Worm (Caenorhabditis elegans): ENCODE data around the gene C54C6.7.

The C54C6.7 gene

ce11 chrIII:3581636-3582035 lies 35.4 kb upstream of the C54C6.7 start, which contains the start of gene C48D5.3:
C48D5.3 (minus strand) TSS chrIII:3581736.
- TF ChIP-seq egl-13 (tag; optimal IDR thresholded peaks at IDR 0.05) (no peak), aha-1 (tag; optimal IDR thresholded peaks at IDR 0.05) (no peak), ceh-8 (GFP tag; optimal IDR thresholded peaks at IDR 0.05) (no peak), blmp-1 (tag; optimal IDR thresholded peaks at IDR 0.05) (no peak), nhr-19 (GFP tag; conservative IDR thresholded peaks at IDR 0.05) (no peak), hpl-2 (GFP tag; optimal IDR thresholded peaks at IDR 0.05) (no peak), snpc-4 (tag; optimal IDR thresholded peaks at IDR 0.05) (no peak)

ce11 chrIII:3573281-3573680 lies 27.1 kb upstream of the C54C6.7 start, which contains the start of gene nhr-6:
nhr-6 (plus strand) TSS chrIII:3573581.
- TF ChIP-seq irx-1 (tag; optimal IDR thresholded peaks at IDR 0.05) (no peak), nhr-20 (tag; optimal IDR thresholded peaks at IDR 0.05) (no peak), nhr-28 (tag; optimal IDR thresholded peaks at IDR 0.05) (no peak), hlh-4 (tag; optimal IDR thresholded peaks at IDR 0.05) (peak; percentile 40), nhr-84 (tag; optimal IDR thresholded peaks at IDR 0.05) (no peak), hpl-2 (GFP tag; optimal IDR thresholded peaks at IDR 0.05) (no peak), pax-3 (tag; optimal IDR thresholded peaks at IDR 0.05) (peak; percentile 42)

- no peak for TF ChIP-seq unc-62 (GFP tag; optimal IDR thresholded peaks at IDR 0.05)
- TF ChIP-seq pax-3 (tag; optimal IDR thresholded peaks at IDR 0.05): peak; percentile 79
- TF ChIP-seq tlp-1 (tag; optimal IDR thresholded peaks at IDR 0.05): no peak
- peak; percentile 7 for TF ChIP-seq nhr-71 (tag; optimal IDR thresholded peaks at IDR 0.05)
- no peak for TF ChIP-seq ceh-82 (tag; optimal IDR thresholded peaks at IDR 0.05)
- peak; percentile 79 for TF ChIP-seq elt-2 (tag; optimal IDR thresholded peaks at IDR 0.05)
- peak; percentile 12 for TF ChIP-seq nhr-20 (tag; optimal IDR thresholded peaks at IDR 0.05)
Measured at ce11 chrIII:3571371-3571902, 25.2 kb upstream of the C54C6.7 start.

DNA sequence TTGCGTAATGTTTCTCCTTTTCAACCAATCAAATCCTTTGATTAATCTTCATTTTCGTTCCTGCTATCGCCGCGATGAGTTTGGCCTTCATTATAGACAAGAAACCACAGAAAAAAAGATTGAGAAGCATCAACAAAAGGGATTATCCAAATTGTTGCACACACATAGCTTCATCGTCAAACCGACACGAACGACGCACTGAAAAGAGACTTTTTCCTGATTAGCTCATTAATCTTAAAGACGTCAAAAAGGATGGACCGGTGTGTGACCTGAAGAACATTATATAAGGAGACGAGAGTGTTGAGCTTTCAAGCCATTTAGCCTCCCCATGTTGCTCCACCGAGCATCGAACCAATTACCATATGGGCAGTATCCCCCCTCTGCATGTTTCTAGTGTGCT lies 23.5 kb upstream of the C54C6.7 start:
- TF ChIP-seq pax-3 (tag; optimal IDR thresholded peaks at IDR 0.05) (peak; percentile 98), ama-1 (optimal IDR thresholded peaks at IDR 0.05) (no peak), snpc-4 (tag; optimal IDR thresholded peaks at IDR 0.05) (no peak), dsc-1 (tag; optimal IDR thresholded peaks at IDR 0.05) (peak; percentile 92)

DNA sequence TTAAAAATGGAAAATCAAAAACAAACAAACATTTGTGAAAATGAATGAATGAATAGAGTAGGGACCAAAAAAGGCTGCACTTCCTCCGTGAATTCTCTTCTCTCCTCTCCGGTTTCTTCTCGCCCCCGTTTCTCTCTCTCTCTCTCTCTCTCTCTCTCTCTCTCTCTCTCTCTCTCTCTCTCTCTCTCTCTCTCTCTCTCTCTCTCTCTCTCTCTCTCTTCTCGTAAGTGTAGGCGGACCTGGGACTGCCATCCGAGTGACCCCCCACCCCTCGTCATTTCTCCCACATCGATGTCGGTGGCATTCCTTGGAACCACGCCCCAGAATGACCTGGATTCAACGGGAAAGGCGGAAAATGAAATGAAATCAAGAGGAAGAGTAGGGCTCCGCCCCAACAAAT lies 20.6 kb upstream of the C54C6.7 start:
- TF ChIP-seq unc-30 (tag; optimal IDR thresholded peaks at IDR 0.05): no peak
- TF ChIP-seq mab-9 (GFP tag; IDR thresholded peaks at IDR 0.05): 0 out of 2 replicates have a peak, but pooled peaks have one; percentile 30
- TF ChIP-seq fos-1 (tag; optimal IDR thresholded peaks at IDR 0.05): no peak
- no peak for TF ChIP-seq hpl-2 (GFP tag; optimal IDR thresholded peaks at IDR 0.05)
- peak; percentile 1 to 7 for TF ChIP-seq efl-1 (optimal IDR thresholded peaks at IDR 0.05)
- TF ChIP-seq efl-1 (GFP tag; optimal IDR thresholded peaks at IDR 0.05 in 1 of 2): no peak
- peak; percentile 52 for TF ChIP-seq lin-14 (GFP tag; optimal IDR thresholded peaks at IDR 0.05)

ce11 chrIII:3564762-3565359 lies 18.6 kb upstream of the C54C6.7 start:
- TF ChIP-seq dsc-1 (tag; optimal IDR thresholded peaks at IDR 0.05) (peak; percentile 42), lin-14 (GFP tag; optimal IDR thresholded peaks at IDR 0.05) (peak; percentile 5), egl-13 (tag; optimal IDR thresholded peaks at IDR 0.05) (peak; percentile 32), mef-2 (tag; optimal IDR thresholded peaks at IDR 0.05) (no peak), pax-3 (tag; optimal IDR thresholded peaks at IDR 0.05) (peak; percentile 97), lin-39 (tag; optimal IDR thresholded peaks at IDR 0.05) (no peak), nhr-47 (tag; optimal IDR thresholded peaks at IDR 0.05) (peak; percentile 12), tbx-2 (tag; optimal IDR thresholded peaks at IDR 0.05) (no peak), xbp-1 (tag; optimal IDR thresholded peaks at IDR 0.05) (no peak), fkh-8 (tag; optimal IDR thresholded peaks at IDR 0.05) (no peak), ceh-8 (GFP tag; optimal IDR thresholded peaks at IDR 0.05) (no peak), ceh-90 (tag; optimal IDR thresholded peaks at IDR 0.05) (no peak)
